Fruit fly (Drosophila melanogaster): ENCODE measurements around the gene ninaA.

ninaA gene

DNA sequence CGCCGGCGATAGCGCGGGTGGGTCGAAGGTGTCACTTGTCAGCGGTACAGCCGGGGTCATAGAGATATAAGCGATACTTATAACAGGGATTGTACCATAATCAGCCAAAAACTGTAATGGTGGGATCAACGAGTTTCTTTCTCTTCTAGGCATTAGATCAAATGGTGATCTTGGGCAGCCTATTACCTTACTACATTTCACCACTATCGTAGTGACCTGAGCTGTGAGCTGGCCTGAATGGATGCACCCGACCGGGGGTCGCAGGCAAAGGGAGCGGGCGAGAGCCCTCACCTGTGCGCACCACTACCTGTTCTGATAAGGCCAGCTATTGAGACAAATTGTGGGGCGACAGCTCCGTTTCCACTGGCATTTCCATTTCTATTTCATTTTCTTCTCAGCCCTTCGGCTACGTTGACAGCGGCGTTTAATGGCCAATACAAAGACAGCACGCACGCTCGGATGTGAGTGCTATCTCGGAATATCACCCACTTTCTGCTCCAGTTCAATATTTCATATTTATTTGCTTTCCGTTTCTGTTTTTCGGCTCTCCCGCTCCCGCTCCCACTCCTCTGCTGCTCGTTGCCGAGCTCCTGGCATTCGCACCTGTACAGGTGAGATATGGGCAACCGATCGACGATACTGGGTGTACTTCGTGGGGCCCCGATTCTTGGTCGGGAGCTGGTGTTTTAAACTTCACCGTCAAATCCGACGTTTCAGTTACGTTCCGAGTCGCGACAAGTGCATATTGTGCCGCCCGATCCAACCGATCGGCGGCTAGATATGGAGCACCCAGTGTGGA, 20.2 kb upstream of the ninaA start (continued):
- TF ChIP-seq Spps (tag; optimal IDR thresholded peaks at IDR 0.05) (peak; percentile 49), CG6791 (GFP tag; IDR thresholded peaks at IDR 0.05; ENCODE audit: partially characterized antibody) (no peak), wek (GFP tag; optimal IDR thresholded peaks at IDR 0.05) (peak; percentile 30), CG8924 (tag; optimal IDR thresholded peaks at IDR 0.05) (peak; percentile 82), Elba2 (GFP tag; optimal IDR thresholded peaks at IDR 0.05) (no peak), MESR4 (GFP tag; optimal IDR thresholded peaks at IDR 0.05) (no peak), BtbVII (GFP tag; optimal IDR thresholded peaks at IDR 0.05) (peak; percentile 10), CG17186 (GFP tag; optimal IDR thresholded peaks at IDR 0.05) (peak; percentile 63), CG6654 (GFP tag; optimal IDR thresholded peaks at IDR 0.05) (peak; percentile 53), E2f2 (GFP tag; IDR thresholded peaks at IDR 0.05) (peak; percentile 41; the same call in 1 of the 2 replicates), Trl (optimal IDR thresholded peaks at IDR 0.05) (peak in 1 of 2 experiments; percentile 13), Trl (GFP tag; optimal IDR thresholded peaks at IDR 0.05) (peak; percentile 66), ap (GFP tag; IDR thresholded peaks at IDR 0.05) (peak; percentile 83), h (optimal IDR thresholded peaks at IDR 0.05) (no peak), CG31441 (GFP tag; IDR thresholded peaks at IDR 0.05) (peak; percentile 65), ind (GFP tag; optimal IDR thresholded peaks at IDR 0.05) (peak; percentile 80), CG13287 (GFP tag; IDR thresholded peaks at IDR 0.05; ENCODE audit: partially characterized antibody) (no peak), inv (GFP tag; IDR thresholded peaks at IDR 0.05; ENCODE audit: partially characterized antibody) (no peak), CG12769 (tag; optimal IDR thresholded peaks at IDR 0.05) (peak; percentile 81), CG4730 (GFP tag; IDR thresholded peaks at IDR 0.05) (peak; percentile 85), danr (GFP tag; IDR thresholded peaks at IDR 0.05) (peak; percentile 78; the same call in 1 of the 2 replicates), Sox102F (GFP tag; optimal IDR thresholded peaks at IDR 0.05) (peak; percentile 80), ase (GFP tag; IDR thresholded peaks at IDR 0.05) (peak; percentile 79), CG7357 (GFP tag; IDR thresholded peaks at IDR 0.05) (peak; percentile 42; the same call in 1 of the 3 replicates), ssp (GFP tag; IDR thresholded peaks at IDR 0.05) (peak; percentile 71), CG18476 (GFP tag; optimal IDR thresholded peaks at IDR 0.05) (peak; percentile 68), jigr1 (GFP tag; IDR thresholded peaks at IDR 0.05) (peak; percentile 81; the same call in 2 of the 3 replicates), CG11093 (GFP tag; IDR thresholded peaks at IDR 0.05) (peak; percentile 83; the same call in 2 of the 3 replicates), CG34376 (GFP tag; optimal IDR thresholded peaks at IDR 0.05) (peak; percentile 48), CG11723 (GFP tag; optimal IDR thresholded peaks at IDR 0.05) (peak; percentile 50), run (tag; optimal IDR thresholded peaks at IDR 0.05) (no peak), da (GFP tag; optimal IDR thresholded peaks at IDR 0.05) (no peak), lola (GFP tag; optimal IDR thresholded peaks at IDR 0.05) (peak in 1 of 3 experiments; percentile 75), so (GFP tag; IDR thresholded peaks at IDR 0.05) (peak; percentile 83), CG2712 (tag; optimal IDR thresholded peaks at IDR 0.05) (peak; percentile 87), jing (GFP tag; optimal IDR thresholded peaks at IDR 0.05) (peak; percentile 82), CG7928 (GFP tag; optimal IDR thresholded peaks at IDR 0.05) (no peak), CG3726 (GFP tag; IDR thresholded peaks at IDR 0.05) (peak; percentile 83; the same call in 2 of the 3 replicates), CG2199 (GFP tag; IDR thresholded peaks at IDR 0.05) (peak; percentile 83; the same call in 1 of the 3 replicates), sc (optimal IDR thresholded peaks at IDR 0.05) (no peak), sc (GFP tag; optimal IDR thresholded peaks at IDR 0.05) (peak; percentile 62), CG4707 (GFP tag; optimal IDR thresholded peaks at IDR 0.05) (peak; percentile 64), CG11085 (GFP tag; IDR thresholded peaks at IDR 0.05) (peak; percentile 38), rib (GFP tag; IDR thresholded peaks at IDR 0.05) (peak; percentile 27; the same call in 1 of the 2 replicates), dimm (GFP tag; IDR thresholded peaks at IDR 0.05) (peak; percentile 56), CG17802 (tag; optimal IDR thresholded peaks at IDR 0.05) (peak; percentile 37), Camta (GFP tag; optimal IDR thresholded peaks at IDR 0.05) (no peak), zen2 (GFP tag; IDR thresholded peaks at IDR 0.05; ENCODE audit: partially characterized antibody) (no peak), HmgZ (tag; optimal IDR thresholded peaks at IDR 0.05) (no peak)

Measured in whole organism, embryonic.